Fruit fly (Drosophila melanogaster): ENCODE data around the gene PH4alphaSG1.

dm6 chr3R:30475910-30476309 lies 29.6 kb downstream of the PH4alphaSG1 start:
- TF ChIP-seq h (GFP tag; optimal IDR thresholded peaks at IDR 0.05) (no peak), OdsH (GFP tag; optimal IDR thresholded peaks at IDR 0.05) (no peak), Abd-B (GFP tag; optimal IDR thresholded peaks at IDR 0.05) (no peak), tai (GFP tag; optimal IDR thresholded peaks at IDR 0.05) (no peak), sage (GFP tag; optimal IDR thresholded peaks at IDR 0.05) (no peak)

Measured in whole organism, wandering third instar larva.